Fruit fly (Drosophila melanogaster) whole organism, embryonic: ENCODE results near the gene flfl.

Source experiments
- CG12659 ChIP-seq: fragments of 200-800 bp; sonication (Bioruptor generic); optimal IDR thresholded peaks from 3 replicates; lab custom pipeline; 2017; ENCODE audit warnings: mild to moderate bottlenecking, missing biosample characterization, missing genetic modification reagents, missing genetic modification characterization
- CG14014 ChIP-seq: fragments of 200-800 bp; sonication (Bioruptor generic); IDR thresholded peaks from 2 replicates; pipeline ENCODE4 v1.3.6; 2022; ENCODE audit warnings: missing biosample characterization, missing genetic modification characterization
- CG15269 ChIP-seq: fragments of 200-800 bp; sonication (Bioruptor generic); optimal IDR thresholded peaks from 2 replicates; lab custom pipeline; 2018; ENCODE audit warnings: missing biosample characterization, mild to moderate bottlenecking, missing genetic modification characterization, moderate library complexity
- CG15514 ChIP-seq: fragments of 200-800 bp; sonication (Bioruptor generic); optimal IDR thresholded peaks from 3 replicates; lab custom pipeline; 2017; ENCODE audit warnings: missing biosample characterization, missing genetic modification characterization, mild to moderate bottlenecking, moderate library complexity, missing genetic modification reagents
- CG15696 ChIP-seq: fragments of 200-800 bp; sonication (Bioruptor generic); optimal IDR thresholded peaks from 2 replicates; lab custom pipeline; 2019; ENCODE audit warnings: missing biosample characterization, mild to moderate bottlenecking, missing genetic modification characterization, moderate library complexity
- CG16815 ChIP-seq: fragments of 200-800 bp; sonication (Bioruptor generic); optimal IDR thresholded peaks from 3 replicates; lab custom pipeline; 2017; ENCODE audit warnings: missing biosample characterization, mild to moderate bottlenecking, missing genetic modification characterization
- CG17359 ChIP-seq: fragments of 200-800 bp; sonication (Bioruptor generic); optimal IDR thresholded peaks from 3 replicates; lab custom pipeline; 2018; ENCODE audit warnings: missing biosample characterization, mild to moderate bottlenecking, missing genetic modification characterization, moderate library complexity
- CG17829 ChIP-seq: fragments of 200-800 bp; optimal IDR thresholded peaks from 2 replicates; lab custom pipeline; 2019; ENCODE audit warnings: missing biosample characterization, mild to moderate bottlenecking, missing genetic modification characterization, moderate library complexity
- CG17912 ChIP-seq: fragments of 200-800 bp; sonication (Bioruptor generic); optimal IDR thresholded peaks from 2 replicates; lab custom pipeline; 2018; ENCODE audit warnings: missing biosample characterization, mild to moderate bottlenecking, missing genetic modification characterization
- CG18599 ChIP-seq: fragments of 200-800 bp; sonication (Bioruptor generic); optimal IDR thresholded peaks from 3 replicates; lab custom pipeline; 2017; ENCODE audit warnings: missing biosample characterization, missing genetic modification characterization, mild to moderate bottlenecking, moderate library complexity, missing genetic modification reagents
- CG2120 ChIP-seq: fragments of 200-800 bp; sonication (Bioruptor generic); optimal IDR thresholded peaks from 3 replicates; lab custom pipeline; 2016; ENCODE audit warnings: missing biosample characterization, missing genetic modification characterization
- CG31441 ChIP-seq: fragments of 200-800 bp; sonication (Bioruptor generic); IDR thresholded peaks from 2 replicates; pipeline ENCODE4 v1.3.6; 2022; ENCODE audit warnings: missing biosample characterization, missing genetic modification characterization
- CG34376 ChIP-seq: fragments of 200-800 bp; sonication (Bioruptor generic); optimal IDR thresholded peaks from 2 replicates; lab custom pipeline; 2018; ENCODE audit warnings: missing biosample characterization, mild to moderate bottlenecking, missing genetic modification characterization
- CG34422 ChIP-seq: fragments of 200-800 bp; sonication (Bioruptor generic); IDR thresholded peaks from 3 replicates; pipeline ENCODE4 v1.3.6; 2022; ENCODE audit warnings: missing biosample characterization, missing genetic modification characterization
- CG3838 ChIP-seq: fragments of 200-800 bp; sonication (Bioruptor generic); optimal IDR thresholded peaks from 3 replicates; lab custom pipeline; 2016; ENCODE audit warnings: missing biosample characterization, missing genetic modification characterization
- CG4282 ChIP-seq: fragments of 200-800 bp; sonication (Bioruptor generic); optimal IDR thresholded peaks from 2 replicates; lab custom pipeline; 2016; ENCODE audit warnings: missing biosample characterization, missing genetic modification characterization
- CG5180 ChIP-seq: fragments of 200-800 bp; sonication (Bioruptor generic); optimal IDR thresholded peaks from 3 replicates; lab custom pipeline; 2017; ENCODE audit warnings: missing biosample characterization, missing genetic modification characterization, mild to moderate bottlenecking, moderate library complexity, missing genetic modification reagents
- CG5953 ChIP-seq: fragments of 200-800 bp; sonication (Bioruptor generic); IDR thresholded peaks from 2 replicates; pipeline ENCODE4 v1.3.6; 2022; ENCODE audit warnings: missing biosample characterization, missing genetic modification characterization
- CG7987 ChIP-seq: fragments of 200-800 bp; sonication (Bioruptor generic); optimal IDR thresholded peaks from 2 replicates; lab custom pipeline; 2018; ENCODE audit warnings: missing biosample characterization, mild to moderate bottlenecking, missing genetic modification characterization, moderate library complexity
- CG8359 ChIP-seq: fragments of 200-800 bp; sonication (Bioruptor generic); optimal IDR thresholded peaks from 2 replicates; lab custom pipeline; 2017; ENCODE audit warnings: missing biosample characterization, mild to moderate bottlenecking, missing genetic modification characterization, borderline replicate concordance
- CG8765 ChIP-seq: fragments of 200-800 bp; sonication (Bioruptor generic); IDR thresholded peaks from 2 replicates; pipeline ENCODE4 v1.3.6; 2022; ENCODE audit warnings: missing biosample characterization, missing genetic modification characterization
- CG9609 ChIP-seq: fragments of 200-800 bp; sonication (Bioruptor generic); optimal IDR thresholded peaks from 3 replicates; lab custom pipeline; 2016; ENCODE audit warnings: missing biosample characterization, missing genetic modification characterization
- CG9727 ChIP-seq: fragments of 200-800 bp; sonication (Bioruptor generic); optimal IDR thresholded peaks from 3 replicates; lab custom pipeline; 2017; ENCODE audit warnings: missing biosample characterization, mild to moderate bottlenecking, missing genetic modification characterization
- CkIIα-i1 ChIP-seq: fragments of 200-800 bp; sonication (Bioruptor generic); IDR thresholded peaks from 2 replicates; pipeline ENCODE4 v1.3.6; 2022; ENCODE audit warnings: missing biosample characterization, missing genetic modification characterization
- Doc2 ChIP-seq: fragments of 200-800 bp; sonication (Bioruptor generic); IDR thresholded peaks from 2 replicates; pipeline ENCODE4 v1.3.6; 2022; ENCODE audit warnings: missing biosample characterization, missing genetic modification characterization
- Dp ChIP-seq: fragments of 200-800 bp; sonication (Bioruptor generic); optimal IDR thresholded peaks from 2 replicates; lab custom pipeline; 2018; ENCODE audit warnings: missing biosample characterization, mild to moderate bottlenecking, missing genetic modification characterization, moderate library complexity
- E2f2 ChIP-seq: fragments of 200-800 bp; sonication (Bioruptor generic); IDR thresholded peaks from 2 replicates; pipeline ENCODE4 v1.3.6; 2022; ENCODE audit warnings: missing biosample characterization, missing genetic modification characterization
- Ets65A ChIP-seq: fragments of 200-800 bp; sonication (Bioruptor generic); peaks from one replicate; lab custom pipeline; 2016; ENCODE audit warnings: missing biosample characterization, missing genetic modification characterization
- GATAe ChIP-seq: fragments of 200-800 bp; sonication (Bioruptor generic); conservative IDR thresholded peaks from 2 replicates; pipeline ENCODE4 v1.3.6; 2022; ENCODE audit warnings: missing biosample characterization, missing genetic modification characterization
- H2.0 ChIP-seq: fragments of 200-800 bp; sonication (Bioruptor generic); IDR thresholded peaks from 2 replicates; pipeline ENCODE4 v1.3.6; 2022; ENCODE audit warnings: missing biosample characterization, missing genetic modification characterization
- Hand ChIP-seq: fragments of 200-800 bp; sonication (Bioruptor generic); optimal IDR thresholded peaks from 2 replicates; lab custom pipeline; 2017; ENCODE audit warnings: mild to moderate bottlenecking, missing biosample characterization, missing genetic modification reagents, missing genetic modification characterization
- Hr39 ChIP-seq: fragments of >200 bp; optimal IDR thresholded peaks from 2 replicates; lab custom pipeline; 2017
- Lim3 ChIP-seq: fragments of 200-800 bp; sonication (Bioruptor generic); IDR thresholded peaks from 2 replicates; pipeline ENCODE4 v1.3.6; 2022; ENCODE audit warnings: missing biosample characterization, missing genetic modification characterization
- Myb ChIP-seq: fragments of 200-800 bp; sonication (Bioruptor generic); optimal IDR thresholded peaks from 2 replicates; lab custom pipeline; 2016; ENCODE audit warnings: missing biosample characterization, missing genetic modification characterization
- bab2 ChIP-seq: fragments of 200-800 bp; sonication (Bioruptor generic); optimal IDR thresholded peaks from 2 replicates; lab custom pipeline; 2016; ENCODE audit warnings: missing biosample characterization, missing genetic modification characterization
- chn ChIP-seq: fragments of 200-800 bp; sonication (Bioruptor generic); optimal IDR thresholded peaks from 2 replicates; lab custom pipeline; 2016; ENCODE audit warnings: missing biosample characterization, missing genetic modification characterization
- ci ChIP-seq: fragments of 200-800 bp; sonication (Bioruptor generic); IDR thresholded peaks from 3 replicates; pipeline ENCODE4 v1.3.6; 2022; ENCODE audit warnings: missing biosample characterization, missing genetic modification characterization
- corto ChIP-seq: fragments of 200-800 bp; sonication (Bioruptor generic); optimal IDR thresholded peaks from 2 replicates; lab custom pipeline; 2016; ENCODE audit warnings: missing biosample characterization, mild to moderate bottlenecking, missing genetic modification characterization, moderate library complexity
- dmrt11E ChIP-seq: fragments of 200-800 bp; sonication (Bioruptor generic); optimal IDR thresholded peaks from 3 replicates; lab custom pipeline; 2018; ENCODE audit warnings: missing biosample characterization, mild to moderate bottlenecking, missing genetic modification characterization, moderate library complexity
- fd96Cb ChIP-seq: fragments of 200-800 bp; sonication (Bioruptor generic); optimal IDR thresholded peaks from 2 replicates; lab custom pipeline; 2018; ENCODE audit warnings: missing biosample characterization, mild to moderate bottlenecking, missing genetic modification characterization, moderate library complexity
- fru ChIP-seq: fragments of >200 bp; optimal IDR thresholded peaks from 2 replicates; lab custom pipeline; 2017
- gcm ChIP-seq: fragments of 200-800 bp; sonication (Bioruptor generic); optimal IDR thresholded peaks from 2 replicates; lab custom pipeline; 2019; ENCODE audit warnings: missing biosample characterization, mild to moderate bottlenecking, missing genetic modification characterization, moderate library complexity
- kah ChIP-seq: fragments of 200-800 bp; sonication (Bioruptor generic); optimal IDR thresholded peaks from 2 replicates; lab custom pipeline; 2018; ENCODE audit warnings: missing biosample characterization, mild to moderate bottlenecking, missing genetic modification characterization
- klu ChIP-seq: fragments of 200-800 bp; sonication (Bioruptor generic); IDR thresholded peaks from 2 replicates; pipeline ENCODE4 v1.3.6; 2022; ENCODE audit warnings: missing biosample characterization, missing genetic modification characterization
- lbe ChIP-seq: fragments of 200-800 bp; sonication (Bioruptor generic); optimal IDR thresholded peaks from 2 replicates; lab custom pipeline; 2016; ENCODE audit warnings: missing biosample characterization, mild to moderate bottlenecking, missing genetic modification characterization
- mld ChIP-seq: fragments of 200-800 bp; sonication (Bioruptor generic); IDR thresholded peaks from 3 replicates; pipeline ENCODE4 v1.3.6; 2022; ENCODE audit warnings: missing biosample characterization, missing genetic modification characterization; ENCODE audit not compliant: partially characterized antibody
- sob ChIP-seq: fragments of 200-800 bp; sonication (Bioruptor generic); IDR thresholded peaks from 2 replicates; pipeline ENCODE4 v1.3.6; 2022; ENCODE audit warnings: missing biosample characterization, missing genetic modification characterization
- trem ChIP-seq: fragments of 200-800 bp; optimal IDR thresholded peaks from 3 replicates; lab custom pipeline; 2019; ENCODE audit warnings: missing biosample characterization, mild to moderate bottlenecking, missing genetic modification characterization, moderate library complexity
- usp ChIP-seq: fragments of >200 bp; optimal IDR thresholded peaks from 2 replicates; lab custom pipeline; 2017; ENCODE audit warnings: missing biosample characterization, missing genetic modification characterization
- wek ChIP-seq: fragments of 200-800 bp; sonication (Bioruptor generic); optimal IDR thresholded peaks from 3 replicates; lab custom pipeline; 2018; ENCODE audit warnings: missing biosample characterization, mild to moderate bottlenecking, missing genetic modification characterization, moderate library complexity

Gene flfl

dm6 chr3R:13659865-13660738, 23.6 kb upstream of the flfl start, which contains the start of gene Hrb87F (continued):
- no peak for TF ChIP-seq CG5180 (GFP tag; lab: Kevin White, UChicago)
- no peak for TF ChIP-seq dmrt11E (tag; lab: Kevin White, UChicago)
- no peak for TF ChIP-seq H2.0
- no peak for TF ChIP-seq fd96Cb (tag; lab: Kevin White, UChicago)
- no peak for TF ChIP-seq chn
- no peak for TF ChIP-seq CG15696
- 0 out of 2 replicates have a peak, but pooled peaks have one; percentile 5 for TF ChIP-seq CG14014
- no peak for TF ChIP-seq Myb (GFP tag; lab: Kevin White, UChicago)
- TF ChIP-seq CG15269, result no peak
- TF ChIP-seq CkIIα-i1 (GFP tag; lab: Robert Waterston, UW), result no peak
- TF ChIP-seq CG12659 (GFP tag; lab: Kevin White, UChicago), result peak; percentile 82
- TF ChIP-seq trem (tag; lab: Kevin White, UChicago), result no peak
- peak; percentile 28 for TF ChIP-seq CG15514 (GFP tag; lab: Kevin White, UChicago)
- no peak for TF ChIP-seq kah
- TF ChIP-seq E2f2 (GFP tag; lab: Robert Waterston, UW), result no peak
- 0 out of 2 replicates have a peak, but pooled peaks have one; percentile 5 for TF ChIP-seq CG31441 (GFP tag; lab: Robert Waterston, UW)
- no peak for TF ChIP-seq CG8765 (GFP tag; lab: Robert Waterston, UW)
- TF ChIP-seq CG8359, result no peak
- TF ChIP-seq CG34422 (GFP tag; lab: Robert Waterston, UW), result peak; percentile 81; the same call in 1 of the 3 replicates
- TF ChIP-seq Ets65A, result peak; percentile 89
- TF ChIP-seq usp (GFP tag; lab: Kevin White, UChicago), result no peak
- TF ChIP-seq Hand (GFP tag; lab: Kevin White, UChicago), result no peak
- no peak for TF ChIP-seq CG2120
- no peak for TF ChIP-seq bab2 (GFP tag; lab: Kevin White, UChicago)
- no peak for TF ChIP-seq CG3838
- peak; percentile 52; the same call in 1 of the 3 replicates for TF ChIP-seq ci (GFP tag; lab: Robert Waterston, UW)
- TF ChIP-seq Doc2 (GFP tag; lab: Robert Waterston, UW), result no peak
- TF ChIP-seq klu, result no peak
- TF ChIP-seq GATAe (GFP tag; lab: Robert Waterston, UW), result no peak
- peak; percentile 88 for TF ChIP-seq wek (GFP tag; lab: Kevin White, UChicago)
- TF ChIP-seq gcm, result no peak
- no peak for TF ChIP-seq CG17829 (tag; lab: Kevin White, UChicago)
- no peak for TF ChIP-seq CG16815 (GFP tag; lab: Kevin White, UChicago)
- peak; percentile 55 for TF ChIP-seq CG17359 (tag; lab: Kevin White, UChicago)
- TF ChIP-seq CG9727 (GFP tag; lab: Kevin White, UChicago), result no peak
- TF ChIP-seq Lim3 (GFP tag; lab: Robert Waterston, UW), result no peak
- peak; percentile 60 for TF ChIP-seq CG7987 (GFP tag; lab: Kevin White, UChicago)
- no peak for TF ChIP-seq Dp (GFP tag; lab: Kevin White, UChicago)
- no peak for TF ChIP-seq fru
- no peak for TF ChIP-seq CG5953 (GFP tag; lab: Robert Waterston, UW)
- TF ChIP-seq Hr39 (lab: Kevin White, UChicago), result no peak
- TF ChIP-seq CG18599 (GFP tag; lab: Kevin White, UChicago), result no peak
- no peak for TF ChIP-seq CG34376 (GFP tag; lab: Kevin White, UChicago)
- no peak for TF ChIP-seq CG17912 (GFP tag; lab: Kevin White, UChicago)
- peak; percentile 50 for TF ChIP-seq lbe (GFP tag; lab: Kevin White, UChicago)
- TF ChIP-seq CG4282 (GFP tag; lab: Kevin White, UChicago), result no peak
- no peak; the same call in 1 of the 2 replicates for TF ChIP-seq sob (GFP tag; lab: Robert Waterston, UW)
- TF ChIP-seq mld (GFP tag; lab: Robert Waterston, UW), result no peak
- TF ChIP-seq CG9609 (GFP tag; lab: Kevin White, UChicago), result no peak
- no peak for TF ChIP-seq corto (GFP tag; lab: Kevin White, UChicago)
